Worm (Caenorhabditis elegans): Measurements from ENCODE around the gene T01G5.6.

DNA sequence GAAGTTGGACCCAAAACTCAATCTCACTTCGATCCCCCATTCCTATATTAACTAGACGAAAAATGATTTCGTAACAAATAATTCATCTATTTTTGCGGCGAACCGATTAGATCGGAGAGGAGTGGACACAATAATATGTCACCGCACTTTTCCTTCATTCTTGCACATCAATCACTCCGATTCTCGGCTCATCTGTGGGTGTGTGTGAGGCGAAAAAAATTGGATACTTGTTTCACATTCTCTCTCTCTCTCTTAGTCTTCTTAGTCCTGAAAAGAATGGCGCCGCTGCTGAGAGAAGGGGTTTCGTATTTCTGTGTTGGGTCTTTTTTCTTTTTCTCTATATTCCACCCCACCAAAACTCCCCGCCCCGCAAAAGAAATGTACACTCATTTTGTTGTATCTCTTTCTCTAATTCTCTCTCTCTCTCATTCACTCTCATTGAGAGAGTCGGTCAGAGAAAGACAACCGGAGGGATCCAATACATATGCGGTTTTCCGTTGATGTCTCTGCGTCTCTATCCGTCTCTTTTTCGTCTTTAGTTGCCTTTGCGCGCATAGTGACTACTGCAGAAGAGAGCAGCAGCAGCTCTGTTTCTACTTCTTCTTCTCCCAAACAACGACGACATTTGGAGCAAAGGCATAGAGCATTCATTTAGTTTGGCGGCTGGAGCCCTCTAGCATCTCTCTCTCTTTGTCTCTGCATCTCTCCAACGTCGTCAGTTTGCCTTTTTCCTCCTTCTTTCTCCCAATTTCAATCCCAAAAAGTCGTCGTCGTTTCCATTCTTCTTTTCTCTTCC is 42.7 kb downstream of the T01G5.6 start, which contains the start of gene unc-76:
- no peak for TF ChIP-seq aptf-2 (GFP tag; conservative IDR thresholded peaks at IDR 0.05)
- no peak for TF ChIP-seq nfya-1 (tag; optimal IDR thresholded peaks at IDR 0.05; ENCODE audit: borderline replicate concordance, insufficient read depth)
- no peak for TF ChIP-seq him-1 (tag; optimal IDR thresholded peaks at IDR 0.05)
- TF ChIP-seq attf-6 (GFP tag; IDR thresholded peaks at IDR 0.05), result no peak
- no peak for TF ChIP-seq atf-7 (tag; optimal IDR thresholded peaks at IDR 0.05)
- no peak for TF ChIP-seq zim-3 (tag; optimal IDR thresholded peaks at IDR 0.05)
- peak; percentile 13 for TF ChIP-seq ceh-27 (GFP tag; optimal IDR thresholded peaks at IDR 0.05)
- no peak for TF ChIP-seq madf-8 (GFP tag; conservative IDR thresholded peaks at IDR 0.05)
- no peak for TF ChIP-seq pha-4 (tag; optimal IDR thresholded peaks at IDR 0.05)
- no peak for TF ChIP-seq aptf-3 (GFP tag; IDR thresholded peaks at IDR 0.05)
- TF ChIP-seq snpc-3.4 (tag; optimal IDR thresholded peaks at IDR 0.05), result no peak

All from whole organism, young adult.